Worm (Caenorhabditis elegans) whole organism, L1 larva: ENCODE measurements around the gene col-110.
A peak's percentile ranks its signal among the peaks of the same experiment; 100 is the strongest.

ENCODE experiments used
- C04F5.9 ChIP-seq: sonication (generic microtip); optimal IDR thresholded peaks from 2 replicates; lab custom pipeline; 2016; ENCODE audit warnings: missing genetic modification characterization, missing compliant biosample characterization
- F16B12.6 ChIP-seq: fragments of 150-350 bp; optimal IDR thresholded peaks from 2 replicates; lab custom pipeline; 2014; ENCODE audit warnings: missing biosample characterization, missing genetic modification characterization
- aha-1 ChIP-seq: fragments of 150-350 bp; optimal IDR thresholded peaks from 2 replicates; lab custom pipeline; 2014; ENCODE audit warnings: missing biosample characterization, missing genetic modification characterization
- ama-1 ChIP-seq: fragments of 150-350 bp; optimal IDR thresholded peaks from 2 replicates; lab custom pipeline; 2014
- blmp-1 ChIP-seq: fragments of 150-350 bp; optimal IDR thresholded peaks from 2 replicates; lab custom pipeline; 2014; ENCODE audit warnings: missing biosample characterization, missing genetic modification characterization
- ceh-8 ChIP-seq: fragments of 200-800 bp; sonication (Bioruptor generic); optimal IDR thresholded peaks from 2 replicates; lab custom pipeline; 2018; ENCODE audit warnings: mild to moderate bottlenecking, missing genetic modification characterization, moderate library complexity, missing compliant biosample characterization
- ces-1 ChIP-seq: fragments of 150-350 bp; optimal IDR thresholded peaks from 2 replicates; lab custom pipeline; 2014; ENCODE audit warnings: missing biosample characterization, missing genetic modification reagents, missing genetic modification characterization
- dpl-1 ChIP-seq, 3 experiments: fragments of 150-350 bp in 2 of 3; sonication (generic microtip) in 1 of 3; optimal IDR thresholded peaks; 2 replicates each; lab custom pipeline; 2014 to 2017; ENCODE audit warnings: missing biosample characterization in 3 of 3, missing genetic modification characterization in 3 of 3, missing genetic modification reagents in 3 of 3
- dsc-1 ChIP-seq: sonication (generic microtip); optimal IDR thresholded peaks from 2 replicates; lab custom pipeline; 2016; ENCODE audit warnings: mild to moderate bottlenecking, missing genetic modification characterization, missing compliant biosample characterization
- efl-1 ChIP-seq, 4 experiments: fragments of 150-350 bp; optimal IDR thresholded peaks in 3 of 4; peaks in 1 of 4; 1 replicate in 1 of 4; 2 replicates in 3 of 4; lab custom pipeline; 2014; ENCODE audit warnings: missing biosample characterization in 2 of 4, missing genetic modification characterization in 2 of 4, missing genetic modification reagents in 2 of 4
- egl-27 ChIP-seq, 2 experiments: fragments of 150-350 bp in 1 of 2; sonication (generic microtip); optimal IDR thresholded peaks; 3 replicates each; lab custom pipeline; 2017 to 2018; ENCODE audit warnings: missing biosample characterization in 2 of 2, missing genetic modification characterization in 2 of 2, missing genetic modification reagents in 2 of 2
- fkh-10 ChIP-seq: sonication (generic microtip); optimal IDR thresholded peaks from 2 replicates; lab custom pipeline; 2017; ENCODE audit warnings: missing biosample characterization, missing genetic modification reagents, missing genetic modification characterization
- fkh-4 ChIP-seq: sonication (generic microtip); optimal IDR thresholded peaks from 2 replicates; lab custom pipeline; 2016; ENCODE audit warnings: missing compliant biosample characterization, missing genetic modification characterization, borderline replicate concordance
- fos-1 ChIP-seq: fragments of 150-350 bp; optimal IDR thresholded peaks from 2 replicates; lab custom pipeline; 2014; ENCODE audit warnings: missing biosample characterization, missing genetic modification characterization
- grh-1 ChIP-seq: fragments of 200-800 bp; sonication (Bioruptor generic); IDR thresholded peaks from 2 replicates; pipeline ENCODE4 v1.3.6; 2022; ENCODE audit warnings: missing genetic modification reagents, missing genetic modification characterization, missing compliant biosample characterization
- hlh-17 ChIP-seq: fragments of 200-800 bp; sonication (Bioruptor generic); optimal IDR thresholded peaks from 2 replicates; lab custom pipeline; 2018; ENCODE audit warnings: missing genetic modification characterization, mild to moderate bottlenecking, missing compliant biosample characterization, moderate library complexity, borderline replicate concordance
- hlh-4 ChIP-seq: sonication (generic microtip); optimal IDR thresholded peaks from 2 replicates; lab custom pipeline; 2016; ENCODE audit warnings: mild to moderate bottlenecking, missing genetic modification characterization, missing compliant biosample characterization
- hpl-2 ChIP-seq: fragments of 150-350 bp; optimal IDR thresholded peaks from 2 replicates; lab custom pipeline; 2014; ENCODE audit warnings: missing biosample characterization, missing genetic modification reagents, missing genetic modification characterization
- isw-1 ChIP-seq: fragments of 200-800 bp; sonication (Bioruptor generic); IDR thresholded peaks from 2 replicates; pipeline ENCODE4 v1.3.6; 2022; ENCODE audit warnings: missing genetic modification characterization, missing compliant biosample characterization
- lin-35 ChIP-seq, 2 experiments: fragments of 150-350 bp; optimal IDR thresholded peaks; 2 replicates each; lab custom pipeline; 2014; ENCODE audit warnings: missing biosample characterization in 2 of 2, missing genetic modification characterization in 2 of 2, missing genetic modification reagents in 2 of 2
- lin-39 ChIP-seq: fragments of 150-350 bp; optimal IDR thresholded peaks from 2 replicates; lab custom pipeline; 2014; ENCODE audit warnings: missing biosample characterization, missing genetic modification reagents, missing genetic modification characterization
- lsy-2 ChIP-seq, 2 experiments: fragments of 150-350 bp; optimal IDR thresholded peaks; 2 replicates each; lab custom pipeline; 2014; ENCODE audit warnings: missing biosample characterization in 2 of 2, missing genetic modification characterization in 2 of 2
- mef-2 ChIP-seq: fragments of 150-350 bp; optimal IDR thresholded peaks from 2 replicates; lab custom pipeline; 2014; ENCODE audit warnings: missing biosample characterization, missing genetic modification characterization
- mep-1 ChIP-seq: fragments of 150-350 bp; optimal IDR thresholded peaks from 2 replicates; lab custom pipeline; 2014; ENCODE audit warnings: missing biosample characterization, missing genetic modification characterization
- nhr-12 ChIP-seq: sonication (generic microtip); optimal IDR thresholded peaks from 2 replicates; lab custom pipeline; 2017; ENCODE audit warnings: missing biosample characterization, missing genetic modification characterization
- nhr-19 ChIP-seq: fragments of 200-800 bp; sonication (Bioruptor generic); conservative IDR thresholded peaks from 2 replicates; pipeline ENCODE4 v1.3.6; 2022; ENCODE audit warnings: missing genetic modification characterization, missing compliant biosample characterization
- nhr-28 ChIP-seq: fragments of 150-350 bp; optimal IDR thresholded peaks from 2 replicates; lab custom pipeline; 2014; ENCODE audit warnings: missing biosample characterization, missing genetic modification characterization
- nhr-47 ChIP-seq: sonication (generic microtip); optimal IDR thresholded peaks from 2 replicates; lab custom pipeline; 2016; ENCODE audit warnings: mild to moderate bottlenecking, missing genetic modification characterization, moderate library complexity, missing compliant biosample characterization
- nhr-85 ChIP-seq: sonication (generic microtip); peaks from one replicate; lab custom pipeline; 2016; ENCODE audit warnings: missing genetic modification characterization, inconsistent platforms, missing compliant biosample characterization
- nhr-90 ChIP-seq: sonication (generic microtip); optimal IDR thresholded peaks from 2 replicates; lab custom pipeline; 2016; ENCODE audit warnings: mild to moderate bottlenecking, missing genetic modification characterization, missing compliant biosample characterization; ENCODE audit not compliant: poor library complexity
- pax-3 ChIP-seq: fragments of 200-800 bp; sonication (Bioruptor generic); optimal IDR thresholded peaks from 2 replicates; lab custom pipeline; 2018; ENCODE audit warnings: mild to moderate bottlenecking, missing genetic modification characterization, moderate library complexity, missing compliant biosample characterization
- pqm-1 ChIP-seq: sonication (generic microtip); optimal IDR thresholded peaks from 3 replicates; lab custom pipeline; 2017; ENCODE audit warnings: missing biosample characterization, missing genetic modification characterization
- skn-1 ChIP-seq: fragments of 150-350 bp; optimal IDR thresholded peaks from 2 replicates; lab custom pipeline; 2014; ENCODE audit warnings: missing biosample characterization, missing genetic modification characterization
- snu-23 ChIP-seq: sonication (generic microtip); optimal IDR thresholded peaks from 2 replicates; lab custom pipeline; 2016; ENCODE audit warnings: missing genetic modification characterization, missing compliant biosample characterization
- tbx-2 ChIP-seq: sonication (generic microtip); optimal IDR thresholded peaks from 2 replicates; lab custom pipeline; 2016; ENCODE audit warnings: missing genetic modification characterization, missing compliant biosample characterization
- unc-62 ChIP-seq: fragments of 150-350 bp; optimal IDR thresholded peaks from 2 replicates; lab custom pipeline; 2014; ENCODE audit warnings: missing biosample characterization, missing genetic modification reagents, missing genetic modification characterization
- vab-15 ChIP-seq: sonication (generic microtip); optimal IDR thresholded peaks from 2 replicates; lab custom pipeline; 2017; ENCODE audit warnings: missing genotype, mild to moderate bottlenecking, missing genetic modification characterization, missing compliant biosample characterization
- xbp-1 ChIP-seq: sonication (generic microtip); optimal IDR thresholded peaks from 2 replicates; lab custom pipeline; 2016; ENCODE audit warnings: missing genetic modification characterization, missing compliant biosample characterization
- zag-1 ChIP-seq: fragments of 150-350 bp; optimal IDR thresholded peaks from 2 replicates; lab custom pipeline; 2014; ENCODE audit warnings: missing biosample characterization, missing genetic modification characterization
- zip-4 ChIP-seq: fragments of 200-800 bp; sonication (Bioruptor generic); optimal IDR thresholded peaks from 2 replicates; lab custom pipeline; 2018; ENCODE audit warnings: mild to moderate bottlenecking, missing genetic modification characterization, moderate library complexity, missing compliant biosample characterization
- ztf-4 ChIP-seq: fragments of 150-350 bp; optimal IDR thresholded peaks from 2 replicates; lab custom pipeline; 2014; ENCODE audit warnings: missing biosample characterization, missing genetic modification characterization

The col-110 gene

ce11 chrIV:4585991-4586390 lies 23.5 kb downstream of the col-110 start (continued):
- TF ChIP-seq nhr-90 = no peak
- TF ChIP-seq nhr-28 (tag; lab: Kevin White, UChicago) = no peak
- no peak for TF ChIP-seq ama-1 (lab: Kevin White, UChicago)
- TF ChIP-seq lin-39 (tag; lab: Kevin White, UChicago) = no peak
- no peak for TF ChIP-seq unc-62 (GFP tag; lab: Kevin White, UChicago)
- no peak for TF ChIP-seq aha-1 (tag; lab: Kevin White, UChicago)
- TF ChIP-seq efl-1 (optimal IDR thresholded peaks at IDR 0.05; lab: Kevin White, UChicago) = peak in 1 of 2 experiments; percentile 5
- TF ChIP-seq efl-1 (GFP tag; optimal IDR thresholded peaks at IDR 0.05 in 1 of 2; lab: Kevin White, UChicago) = peak in 1 of 2 experiments; percentile 21
- no peak for TF ChIP-seq egl-27 (tag; optimal IDR thresholded peaks at IDR 0.05; lab: Kevin White, UChicago)
- no peak for TF ChIP-seq pax-3
- no peak for TF ChIP-seq nhr-19 (GFP tag; lab: Robert Waterston, UW)
- no peak for TF ChIP-seq hpl-2 (GFP tag; lab: Kevin White, UChicago)
- TF ChIP-seq blmp-1 (tag; lab: Kevin White, UChicago) = no peak
- no peak for TF ChIP-seq pqm-1
- peak; percentile 96 for TF ChIP-seq fkh-10 (GFP tag; lab: Kevin White, UChicago)
- TF ChIP-seq tbx-2 = peak; percentile 39
- no peak for TF ChIP-seq F16B12.6 (tag; lab: Kevin White, UChicago)
- no peak for TF ChIP-seq nhr-85 (tag; lab: Kevin White, UChicago)
- TF ChIP-seq mep-1 (tag; lab: Kevin White, UChicago) = peak; percentile 33
- TF ChIP-seq lsy-2 (tag; optimal IDR thresholded peaks at IDR 0.05; lab: Kevin White, UChicago) = peak in 1 of 2 experiments; percentile 50
- TF ChIP-seq dsc-1 = no peak
- TF ChIP-seq hlh-17 (GFP tag; lab: Kevin White, UChicago) = no peak
- no peak for TF ChIP-seq mef-2 (tag; lab: Kevin White, UChicago)
- no peak for TF ChIP-seq fos-1
- TF ChIP-seq lin-35 (GFP tag; optimal IDR thresholded peaks at IDR 0.05; lab: Kevin White, UChicago) = peak in 1 of 2 experiments; percentile 10
- peak; percentile 11; the same call in 1 of the 2 replicates for TF ChIP-seq isw-1
- peak; percentile 20 for TF ChIP-seq nhr-47 (tag; lab: Kevin White, UChicago)
- no peak for TF ChIP-seq hlh-4
- no peak for TF ChIP-seq vab-15 (tag; lab: Kevin White, UChicago)
- TF ChIP-seq xbp-1 (tag; lab: Kevin White, UChicago) = no peak
- no peak for TF ChIP-seq ztf-4
- TF ChIP-seq dpl-1 (GFP tag; optimal IDR thresholded peaks at IDR 0.05; lab: Kevin White, UChicago) = no peak
- TF ChIP-seq snu-23 = peak; percentile 7
- peak; percentile 80 for TF ChIP-seq zag-1 (tag; lab: Kevin White, UChicago)

- TF ChIP-seq egl-27 (tag; optimal IDR thresholded peaks at IDR 0.05; lab: Kevin White, UChicago) (no peak), efl-1 (optimal IDR thresholded peaks at IDR 0.05; lab: Kevin White, UChicago) (no peak), efl-1 (GFP tag; optimal IDR thresholded peaks at IDR 0.05 in 1 of 2; lab: Kevin White, UChicago) (peak in 1 of 2 experiments; percentile 28)
- TF ChIP-seq, all 84 proteins: peak for 1
Observed at ce11 chrIV:4579472-4579871, 30.0 kb downstream of the col-110 start.

ce11 chrIV:4576847-4577246 lies 32.6 kb downstream of the col-110 start:
- no peak for TF ChIP-seq nhr-12 (tag; lab: Kevin White, UChicago)
- TF ChIP-seq mep-1 (tag; lab: Kevin White, UChicago) = no peak
- no peak for TF ChIP-seq ces-1 (GFP tag; lab: Kevin White, UChicago)
- TF ChIP-seq C04F5.9 (tag; lab: Kevin White, UChicago) = no peak
- TF ChIP-seq nhr-85 (tag; lab: Kevin White, UChicago) = no peak
- TF ChIP-seq dpl-1 (GFP tag; optimal IDR thresholded peaks at IDR 0.05; lab: Kevin White, UChicago) = no peak
- TF ChIP-seq ceh-8 (GFP tag; lab: Kevin White, UChicago) = no peak
- TF ChIP-seq lin-39 (tag; lab: Kevin White, UChicago) = no peak
- no peak for TF ChIP-seq zip-4 (GFP tag; lab: Kevin White, UChicago)
- TF ChIP-seq xbp-1 (tag; lab: Kevin White, UChicago) = no peak
- TF ChIP-seq fkh-4 (tag; lab: Kevin White, UChicago) = no peak
- TF ChIP-seq grh-1 (GFP tag; lab: Robert Waterston, UW) = no peak
- no peak for TF ChIP-seq dsc-1
- no peak for TF ChIP-seq skn-1
